Worm (Caenorhabditis elegans): ENCODE results near the gene clec-246.

DNA sequence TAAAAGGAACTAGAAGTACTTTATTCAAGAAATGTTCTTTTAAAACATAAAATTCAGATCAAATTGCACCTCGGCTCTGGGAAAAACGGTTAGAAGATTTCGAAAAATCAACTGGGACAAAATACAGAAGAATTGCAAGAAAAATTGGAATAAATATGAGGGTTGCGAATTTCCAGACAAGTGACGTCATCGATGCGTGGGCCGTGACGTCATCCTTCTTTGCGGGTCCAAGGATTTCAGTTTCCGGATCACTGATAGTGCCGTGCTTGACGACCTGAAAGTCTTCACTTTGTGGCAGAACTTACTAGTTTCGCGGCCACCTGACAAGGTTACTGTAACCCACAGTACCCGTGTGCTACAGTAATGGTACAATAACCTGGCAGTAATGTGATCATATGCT, 25.8 kb upstream of the clec-246 start:
- TF ChIP-seq aly-2 (tag; optimal IDR thresholded peaks at IDR 0.05) (no peak), unc-39 (tag; optimal IDR thresholded peaks at IDR 0.05) (no peak), nhr-12 (tag; optimal IDR thresholded peaks at IDR 0.05) (no peak), ceh-82 (tag; optimal IDR thresholded peaks at IDR 0.05) (no peak), tbx-2 (tag; optimal IDR thresholded peaks at IDR 0.05) (no peak), nhr-77 (tag; optimal IDR thresholded peaks at IDR 0.05) (no peak), snpc-4 (tag; optimal IDR thresholded peaks at IDR 0.05) (no peak), zag-1 (tag; optimal IDR thresholded peaks at IDR 0.05) (no peak), skn-1 (tag; optimal IDR thresholded peaks at IDR 0.05) (no peak)

All from whole organism, L3 larva.